Fruit fly (Drosophila melanogaster): ENCODE results near the gene smp-30.

The smp-30 gene

DNA sequence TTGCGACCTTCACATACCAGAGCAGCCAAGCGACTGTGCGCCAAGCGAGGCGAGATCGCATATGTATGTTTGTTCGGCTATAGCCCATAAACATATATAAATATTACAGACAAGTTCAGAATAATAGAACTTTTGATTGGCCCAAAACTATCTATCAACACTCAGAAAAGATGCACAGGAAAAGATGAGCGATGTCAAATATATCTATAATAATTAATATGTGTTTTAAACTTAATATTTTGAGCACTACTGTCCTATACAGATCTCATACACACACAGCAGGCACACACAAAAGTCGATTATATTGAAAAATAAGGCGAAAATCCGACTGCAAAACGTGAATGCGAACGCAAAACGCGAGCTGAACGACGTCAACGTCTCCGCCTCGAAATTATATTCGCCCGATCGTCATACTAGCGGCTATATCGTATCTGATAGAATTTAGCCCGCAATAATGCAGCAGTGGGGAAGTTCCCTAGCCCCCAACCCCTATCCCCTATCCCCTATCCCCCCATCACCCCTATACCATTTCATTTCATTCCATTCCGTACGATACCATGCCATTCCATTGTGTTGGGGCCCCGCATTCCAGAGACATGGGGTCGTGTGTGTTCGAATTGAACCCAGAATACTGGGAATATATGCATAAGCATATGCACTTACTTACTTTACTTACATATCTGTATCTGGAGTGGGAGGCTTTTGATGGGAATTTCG, 39.4 kb downstream of the smp-30 start (continued):
- TF ChIP-seq sd (tag; optimal IDR thresholded peaks at IDR 0.05): peak; percentile 89
- TF ChIP-seq Atf6 (GFP tag; IDR thresholded peaks at IDR 0.05): peak; percentile 52; the same call in 1 of the 2 replicates
- peak; percentile 8 for TF ChIP-seq org-1 (GFP tag; optimal IDR thresholded peaks at IDR 0.05)
- peak; percentile 27 for TF ChIP-seq CG11504 (tag; optimal IDR thresholded peaks at IDR 0.05)
- no peak for TF ChIP-seq wek (GFP tag; optimal IDR thresholded peaks at IDR 0.05)
- TF ChIP-seq CG3995 (GFP tag; optimal IDR thresholded peaks at IDR 0.05): no peak
- peak; percentile 52; the same call in 1 of the 2 replicates for TF ChIP-seq E2f1 (GFP tag; IDR thresholded peaks at IDR 0.05)
- TF ChIP-seq lilli (GFP tag; optimal IDR thresholded peaks at IDR 0.05): peak; percentile 19
- TF ChIP-seq Meics (GFP tag; optimal IDR thresholded peaks at IDR 0.05): peak; percentile 44
- TF ChIP-seq pum (GFP tag; optimal IDR thresholded peaks at IDR 0.05): no peak
- TF ChIP-seq CG3847 (GFP tag; IDR thresholded peaks at IDR 0.05): 0 out of 2 replicates have a peak, but pooled peaks have one; percentile 13
- peak; percentile 48 for TF ChIP-seq Hmr (GFP tag; optimal IDR thresholded peaks at IDR 0.05)
- peak; percentile 33 for TF ChIP-seq CG10366 (GFP tag; IDR thresholded peaks at IDR 0.05)
- no peak for TF ChIP-seq ATbp (GFP tag; optimal IDR thresholded peaks at IDR 0.05)
- TF ChIP-seq abd-A (tag; optimal IDR thresholded peaks at IDR 0.05): no peak
- TF ChIP-seq Dp (GFP tag; optimal IDR thresholded peaks at IDR 0.05): no peak
- TF ChIP-seq ttk (GFP tag; IDR thresholded peaks at IDR 0.05): no peak
- TF ChIP-seq HmgZ (tag; optimal IDR thresholded peaks at IDR 0.05): peak; percentile 4
- peak; percentile 3 for TF ChIP-seq CG8924 (tag; optimal IDR thresholded peaks at IDR 0.05)
- peak; percentile 29 for TF ChIP-seq Dek (tag; optimal IDR thresholded peaks at IDR 0.05)
- no peak for TF ChIP-seq hth (optimal IDR thresholded peaks at IDR 0.05)
- no peak for TF ChIP-seq CG6175 (GFP tag; IDR thresholded peaks at IDR 0.05)
- TF ChIP-seq CG30020 (tag; optimal IDR thresholded peaks at IDR 0.05): no peak
- TF ChIP-seq CG5953 (GFP tag; IDR thresholded peaks at IDR 0.05): no peak
- peak; percentile 74; the same call in 2 of the 3 replicates for TF ChIP-seq CG2199 (GFP tag; IDR thresholded peaks at IDR 0.05)
- TF ChIP-seq Chrac-16 (GFP tag; optimal IDR thresholded peaks at IDR 0.05): no peak
- TF ChIP-seq croc (GFP tag; conservative IDR thresholded peaks at IDR 0.05): no peak
- TF ChIP-seq en (GFP tag; optimal IDR thresholded peaks at IDR 0.05): no peak
- peak; percentile 28 for TF ChIP-seq CG7928 (GFP tag; optimal IDR thresholded peaks at IDR 0.05)
- peak; percentile 31 for TF ChIP-seq CG12391 (tag; optimal IDR thresholded peaks at IDR 0.05)
- TF ChIP-seq amos (GFP tag; IDR thresholded peaks at IDR 0.05; ENCODE audit: partially characterized antibody): no peak
- no peak for TF ChIP-seq CG1529 (GFP tag; optimal IDR thresholded peaks at IDR 0.05)
- TF ChIP-seq CG15011 (GFP tag; optimal IDR thresholded peaks at IDR 0.05): peak; percentile 28
- TF ChIP-seq CG15269 (tag; optimal IDR thresholded peaks at IDR 0.05): peak; percentile 40
- peak; percentile 39; the same call in 1 of the 2 replicates for TF ChIP-seq CG9932 (GFP tag; IDR thresholded peaks at IDR 0.05)
- no peak for TF ChIP-seq Sry-β (GFP tag; optimal IDR thresholded peaks at IDR 0.05)
- TF ChIP-seq CG7839 (tag; optimal IDR thresholded peaks at IDR 0.05): peak; percentile 31
- no peak for TF ChIP-seq CG12104 (GFP tag; optimal IDR thresholded peaks at IDR 0.05)
- TF ChIP-seq CG10979 (tag; optimal IDR thresholded peaks at IDR 0.05): no peak
- TF ChIP-seq Pdp1 (GFP tag; optimal IDR thresholded peaks at IDR 0.05): no peak
- TF ChIP-seq CG6683 (GFP tag; optimal IDR thresholded peaks at IDR 0.05): no peak
- peak; percentile 62; the same call in 2 of the 3 replicates for TF ChIP-seq dysf (GFP tag; IDR thresholded peaks at IDR 0.05)
- no peak for TF ChIP-seq Ets97D (GFP tag; optimal IDR thresholded peaks at IDR 0.05)
- no peak for TF ChIP-seq CG2116 (GFP tag; optimal IDR thresholded peaks at IDR 0.05)
- peak; percentile 27 for TF ChIP-seq CG12659 (GFP tag; optimal IDR thresholded peaks at IDR 0.05)
- TF ChIP-seq stwl (tag; optimal IDR thresholded peaks at IDR 0.05): no peak
- no peak for TF ChIP-seq B-H2 (GFP tag; optimal IDR thresholded peaks at IDR 0.05)
- no peak for TF ChIP-seq disco-r (GFP tag; optimal IDR thresholded peaks at IDR 0.05)
- TF ChIP-seq Hr51 (GFP tag; optimal IDR thresholded peaks at IDR 0.05): peak in 1 of 2 experiments; percentile 9

Measured in whole organism, embryonic.